Fruit fly (Drosophila melanogaster): ENCODE results near the gene skd.

Gene skd

dm6 chr3L:21026917-21027517 lies at the start of gene skd:
skd (minus strand) TSS chr3L:21027434.
- no peak for TF ChIP-seq CG17801 (GFP tag; optimal IDR thresholded peaks at IDR 0.05; ENCODE audit: partially characterized antibody)

- TF ChIP-seq CG17801 (GFP tag; optimal IDR thresholded peaks at IDR 0.05; ENCODE audit: partially characterized antibody), result no peak
These were observed 42.8 kb upstream of the skd start for dm6 chr3L:21070063-21070462.

- no peak for TF ChIP-seq CG17801 (GFP tag; optimal IDR thresholded peaks at IDR 0.05; ENCODE audit: partially characterized antibody)
These were observed 42.2 kb upstream of the skd start for dm6 chr3L:21069453-21069852.

dm6 chr3L:21067553-21068157 lies 40.4 kb upstream of the skd start:
- no peak for TF ChIP-seq CG17801 (GFP tag; optimal IDR thresholded peaks at IDR 0.05; ENCODE audit: partially characterized antibody)

dm6 chr3L:21066210-21066912 lies 39.1 kb upstream of the skd start:
- TF ChIP-seq CG17801 (GFP tag; optimal IDR thresholded peaks at IDR 0.05; ENCODE audit: partially characterized antibody), result no peak

- TF ChIP-seq CG17801 (GFP tag; optimal IDR thresholded peaks at IDR 0.05; ENCODE audit: partially characterized antibody), result peak; percentile 50
These were observed 38.1 kb upstream of the skd start, which contains the start of gene CG43072 for dm6 chr3L:21065212-21065902. CG43072 (plus strand) TSS chr3L:21065852.

dm6 chr3L:21064587-21064986 lies 37.4 kb upstream of the skd start:
- TF ChIP-seq CG17801 (GFP tag; optimal IDR thresholded peaks at IDR 0.05; ENCODE audit: partially characterized antibody), result no peak

dm6 chr3L:21061968-21062367 lies 34.7 kb upstream of the skd start:
- no peak for TF ChIP-seq CG17801 (GFP tag; optimal IDR thresholded peaks at IDR 0.05; ENCODE audit: partially characterized antibody)

dm6 chr3L:21060189-21061070 lies 33.2 kb upstream of the skd start:
- TF ChIP-seq CG17801 (GFP tag; optimal IDR thresholded peaks at IDR 0.05; ENCODE audit: partially characterized antibody), result peak; percentile 7

dm6 chr3L:21058651-21059050 lies 31.4 kb upstream of the skd start:
- TF ChIP-seq CG17801 (GFP tag; optimal IDR thresholded peaks at IDR 0.05; ENCODE audit: partially characterized antibody), result peak; percentile 33

- no peak for TF ChIP-seq CG17801 (GFP tag; optimal IDR thresholded peaks at IDR 0.05; ENCODE audit: partially characterized antibody)
These were observed 30.3 kb upstream of the skd start for dm6 chr3L:21057568-21057940.

dm6 chr3L:21056792-21057567 lies 29.7 kb upstream of the skd start:
- TF ChIP-seq CG17801 (GFP tag; optimal IDR thresholded peaks at IDR 0.05; ENCODE audit: partially characterized antibody), result no peak

- no peak for TF ChIP-seq CG17801 (GFP tag; optimal IDR thresholded peaks at IDR 0.05; ENCODE audit: partially characterized antibody)
These were observed 29.1 kb upstream of the skd start for dm6 chr3L:21056290-21056689.

- no peak for TF ChIP-seq CG17801 (GFP tag; optimal IDR thresholded peaks at IDR 0.05; ENCODE audit: partially characterized antibody)
These were observed 28.6 kb upstream of the skd start for dm6 chr3L:21055839-21056238.

Measured in ovary, adult (tissue).